Worm (Caenorhabditis elegans) whole organism, midembryonic: ENCODE measurements around the gene col-171.

ENCODE experiments used
- T22C8.4 ChIP-seq: fragments of 200-800 bp; sonication (Bioruptor generic); IDR thresholded peaks from 2 replicates; pipeline ENCODE4 v1.3.6; 2022; ENCODE audit warnings: missing genetic modification characterization, missing compliant biosample characterization
- cog-1 ChIP-seq: sonication (generic microtip); optimal IDR thresholded peaks from 2 replicates; lab custom pipeline; 2016; ENCODE audit warnings: missing genetic modification characterization, missing compliant biosample characterization
- ref-1 ChIP-seq: fragments of 200-800 bp; sonication (Bioruptor generic); conservative IDR thresholded peaks from 2 replicates; pipeline ENCODE4 v1.3.6; 2022; ENCODE audit warnings: missing genetic modification reagents, missing genetic modification characterization, missing compliant biosample characterization
- tab-1 ChIP-seq: fragments of 200-800 bp; sonication (Bioruptor generic); IDR thresholded peaks from 2 replicates; pipeline ENCODE4 v1.3.6; 2022; ENCODE audit warnings: missing genetic modification characterization, missing compliant biosample characterization
- ztf-23 ChIP-seq: fragments of 200-800 bp; sonication (Bioruptor generic); IDR thresholded peaks from 2 replicates; pipeline ENCODE4 v1.3.6; 2022; ENCODE audit warnings: missing genetic modification reagents, missing genetic modification characterization, missing compliant biosample characterization
- ztf-29 ChIP-seq: fragments of 200-800 bp; sonication (Bioruptor generic); IDR thresholded peaks from 2 replicates; pipeline ENCODE4 v1.3.6; 2022; ENCODE audit warnings: missing genetic modification reagents, missing genetic modification characterization, missing compliant biosample characterization

DNA sequence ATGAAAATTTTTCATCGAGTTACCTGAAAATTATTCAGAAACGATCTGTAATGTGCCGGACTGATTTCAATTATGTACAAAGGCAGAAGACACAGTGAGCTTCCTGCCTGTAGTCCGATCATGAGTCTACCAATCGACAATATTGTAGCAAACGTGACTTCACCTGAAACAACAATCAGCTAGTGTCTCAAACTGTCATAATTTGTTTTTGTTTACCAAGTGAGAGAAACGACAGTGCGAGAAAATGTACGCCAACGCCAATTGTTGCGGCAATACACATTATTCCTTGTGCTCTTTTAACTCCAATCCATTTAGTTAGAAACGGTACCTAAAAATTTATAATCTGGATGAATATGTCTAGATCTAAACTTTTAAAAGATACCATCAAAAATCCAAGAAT, 3.2 kb downstream of the col-171 start:
- TF ChIP-seq tab-1 (GFP tag; lab: Robert Waterston, UW) (no peak), cog-1 (tag; lab: Kevin White, UChicago) (no peak), ref-1 (GFP tag; lab: Robert Waterston, UW) (no peak), ztf-23 (GFP tag; lab: Robert Waterston, UW) (no peak), T22C8.4 (GFP tag; lab: Robert Waterston, UW) (no peak), ztf-29 (GFP tag; lab: Robert Waterston, UW) (no peak)
